Fruit fly (Drosophila melanogaster): ENCODE measurements around the gene CG45101.

Gene CG45101

DNA sequence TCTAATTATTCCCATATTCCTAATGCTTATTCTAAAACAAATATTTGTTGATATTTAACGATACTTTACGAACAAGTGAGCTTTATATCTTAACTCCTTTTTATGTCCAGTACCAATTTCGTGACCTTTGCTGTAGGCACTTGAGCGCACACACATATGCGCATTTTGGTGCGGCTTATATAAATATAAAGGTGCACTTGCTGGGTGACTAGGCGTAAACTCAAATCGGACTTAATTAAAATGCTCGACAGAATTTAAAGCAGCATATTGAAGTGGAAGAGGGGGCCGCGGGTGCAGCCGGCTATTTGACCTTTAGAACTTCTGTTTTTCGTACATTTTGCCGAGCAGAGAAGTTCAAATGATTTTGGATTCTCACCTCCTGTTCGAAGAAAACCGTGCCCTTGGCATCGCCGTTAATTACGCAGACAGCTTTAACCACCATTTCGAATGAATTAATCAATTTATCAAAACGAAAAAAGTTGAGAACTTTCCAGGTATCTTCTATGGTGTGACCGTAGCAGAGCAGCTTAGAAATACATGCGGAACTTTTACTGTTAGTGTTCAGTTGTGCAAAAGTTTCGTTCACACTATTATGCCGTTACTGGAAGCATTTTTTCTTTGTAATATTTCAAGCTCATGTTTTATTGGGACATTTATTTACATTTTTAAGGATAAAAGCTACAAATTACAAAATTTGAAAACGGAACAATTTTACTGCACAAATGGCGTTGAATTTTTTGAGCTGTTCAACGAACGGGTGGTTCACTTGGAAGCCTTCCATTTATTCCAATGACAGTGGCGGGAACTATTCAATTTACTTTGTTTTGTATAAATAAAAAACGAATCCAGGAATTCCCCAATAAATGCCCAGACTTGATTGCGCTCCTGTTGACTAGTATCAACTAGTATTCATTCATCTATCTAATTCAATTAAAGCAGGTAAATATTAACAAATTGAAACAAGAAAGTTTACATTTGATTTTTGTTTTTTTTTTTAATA, 48.7 kb downstream of the CG45101 start, which contains the start of gene Sod1:
Sod1 (minus strand) TSS at position 543 of the 1,000 bp plus-strand sequence.
- TF ChIP-seq CG11762 (GFP tag; optimal IDR thresholded peaks at IDR 0.05; ENCODE audit: insufficient read depth): peak; percentile 34
- peak; percentile 26 for TF ChIP-seq Ets96B (tag; optimal IDR thresholded peaks at IDR 0.05)
- peak; percentile 59 for TF ChIP-seq Hr4 (GFP tag; optimal IDR thresholded peaks at IDR 0.05)
- TF ChIP-seq Eip93F (GFP tag; optimal IDR thresholded peaks at IDR 0.05): peak; percentile 5
- no peak for TF ChIP-seq CG6163 (GFP tag; IDR thresholded peaks at IDR 0.05)
- no peak for TF ChIP-seq CG3032 (tag; optimal IDR thresholded peaks at IDR 0.05)
- no peak for TF ChIP-seq OdsH (GFP tag; optimal IDR thresholded peaks at IDR 0.05)
- TF ChIP-seq Eip78C (GFP tag): peak; percentile 79
- no peak for TF ChIP-seq Hr38 (GFP tag; optimal IDR thresholded peaks at IDR 0.05)
- TF ChIP-seq CG10669 (GFP tag; optimal IDR thresholded peaks at IDR 0.05): peak; percentile 68
- no peak; the same call in 2 of the 3 replicates for TF ChIP-seq CG8119 (GFP tag; IDR thresholded peaks at IDR 0.05)
- no peak for TF ChIP-seq CG4318 (GFP tag; optimal IDR thresholded peaks at IDR 0.05)
- TF ChIP-seq CG8632 (GFP tag; optimal IDR thresholded peaks at IDR 0.05): no peak
- TF ChIP-seq spab (GFP tag; optimal IDR thresholded peaks at IDR 0.05): peak; percentile 66
- peak; percentile 88 for TF ChIP-seq CG6808 (GFP tag; optimal IDR thresholded peaks at IDR 0.05)
- no peak for TF ChIP-seq Met (GFP tag; optimal IDR thresholded peaks at IDR 0.05)
- no peak for TF ChIP-seq CG7368 (GFP tag; optimal IDR thresholded peaks at IDR 0.05)
- TF ChIP-seq Eip75B (GFP tag; optimal IDR thresholded peaks at IDR 0.05): no peak
- no peak for TF ChIP-seq CG3919 (GFP tag; optimal IDR thresholded peaks at IDR 0.05)
- TF ChIP-seq dsx (GFP tag; optimal IDR thresholded peaks at IDR 0.05; ENCODE audit: poor library complexity, severe bottlenecking): peak; percentile 58
- TF ChIP-seq cyc (GFP tag; optimal IDR thresholded peaks at IDR 0.05): no peak
- TF ChIP-seq CG32006 (GFP tag; optimal IDR thresholded peaks at IDR 0.05): no peak
- TF ChIP-seq Ets21C (GFP tag; optimal IDR thresholded peaks at IDR 0.05): no peak
- peak; percentile 2 for TF ChIP-seq esn (GFP tag; optimal IDR thresholded peaks at IDR 0.05)
- TF ChIP-seq CG16779 (tag; optimal IDR thresholded peaks at IDR 0.05): peak; percentile 60
- TF ChIP-seq net (GFP tag; optimal IDR thresholded peaks at IDR 0.05): no peak
- no peak for TF ChIP-seq fd85E (GFP tag; optimal IDR thresholded peaks at IDR 0.05)
- peak; percentile 19 for TF ChIP-seq Lpt (GFP tag; optimal IDR thresholded peaks at IDR 0.05)
- peak; percentile 48; the same call in 1 of the 2 replicates for TF ChIP-seq CG15336 (GFP tag; IDR thresholded peaks at IDR 0.05)
- TF ChIP-seq ss (GFP tag; optimal IDR thresholded peaks at IDR 0.05): peak; percentile 92 to 93
- no peak; the same call in 2 of the 3 replicates for TF ChIP-seq eg (GFP tag; IDR thresholded peaks at IDR 0.05)
- no peak for TF ChIP-seq CG34406 (GFP tag; optimal IDR thresholded peaks at IDR 0.05)
- TF ChIP-seq Smox (GFP tag; optimal IDR thresholded peaks at IDR 0.05): no peak
- peak; percentile 25 for TF ChIP-seq achi (GFP tag; optimal IDR thresholded peaks at IDR 0.05)
- peak in 1 of 2 experiments; percentile 47 for TF ChIP-seq salr (GFP tag; optimal IDR thresholded peaks at IDR 0.05)
- no peak for TF ChIP-seq CG8319 (GFP tag; optimal IDR thresholded peaks at IDR 0.05)
- no peak for TF ChIP-seq pdm3 (GFP tag; optimal IDR thresholded peaks at IDR 0.05)
- peak; percentile 3 for TF ChIP-seq CG31627 (GFP tag; optimal IDR thresholded peaks at IDR 0.05)
- TF ChIP-seq vri (GFP tag; optimal IDR thresholded peaks at IDR 0.05): no peak
- TF ChIP-seq Sox14 (GFP tag; optimal IDR thresholded peaks at IDR 0.05): peak; percentile 58
- peak; percentile 19 for TF ChIP-seq fkh (GFP tag; optimal IDR thresholded peaks at IDR 0.05)
- peak; percentile 61 for TF ChIP-seq CG1621 (tag; optimal IDR thresholded peaks at IDR 0.05)
- no peak for TF ChIP-seq lz (GFP tag; optimal IDR thresholded peaks at IDR 0.05)
- no peak for TF ChIP-seq Hr39 (GFP tag; optimal IDR thresholded peaks at IDR 0.05)
- TF ChIP-seq topi (GFP tag; optimal IDR thresholded peaks at IDR 0.05): no peak
- TF ChIP-seq CG6276 (GFP tag; optimal IDR thresholded peaks at IDR 0.05): no peak
- no peak for TF ChIP-seq Sox102F (GFP tag; optimal IDR thresholded peaks at IDR 0.05)
- TF ChIP-seq CG9139 (GFP tag; optimal IDR thresholded peaks at IDR 0.05): peak; percentile 88
- no peak for TF ChIP-seq CG6792 (GFP tag; optimal IDR thresholded peaks at IDR 0.05)
- TF ChIP-seq CG10631 (GFP tag; optimal IDR thresholded peaks at IDR 0.05): no peak

Data from whole organism, prepupa.